Fruit fly (Drosophila melanogaster) whole organism: ENCODE results near the gene CG11811.

Experiments used
- pan ChIP-seq: fragments of >200 bp; optimal IDR thresholded peaks from 2 replicates; lab custom pipeline; 2017
- usp ChIP-seq: fragments of >200 bp; optimal IDR thresholded peaks from 2 replicates; lab custom pipeline; 2017; ENCODE audit warnings: missing biosample characterization, missing genetic modification characterization, mixed read lengths

DNA sequence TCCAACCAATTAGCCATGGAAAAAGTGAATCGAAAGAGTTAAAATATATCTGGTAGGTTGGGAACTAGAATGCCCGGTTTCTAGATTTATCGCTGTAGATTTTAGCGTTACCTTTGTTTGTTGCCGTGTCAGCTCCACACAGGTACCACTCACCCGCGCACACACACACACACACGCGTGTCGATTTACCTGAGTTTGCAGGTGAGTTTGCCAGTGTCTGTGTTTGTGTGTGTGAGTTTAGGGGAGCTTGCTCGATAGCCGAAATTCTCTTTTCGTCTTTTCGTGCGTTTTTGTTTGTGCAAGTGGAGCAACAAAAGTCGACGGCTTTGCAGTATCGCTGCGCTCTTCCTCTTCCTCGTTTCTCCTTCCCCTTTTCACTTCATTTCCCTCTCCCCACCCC is 23.5 kb upstream of the CG11811 start:
- TF ChIP-seq pan, result no peak
- no peak for TF ChIP-seq usp (GFP tag; lab: Kevin White, UChicago)
